Worm (Caenorhabditis elegans) whole organism, L1 larva: Measurements from ENCODE around the gene paa-1.

Source experiments
- C04F5.9 ChIP-seq: sonication (generic microtip); optimal IDR thresholded peaks from 2 replicates; lab custom pipeline; 2016; ENCODE audit warnings: missing genetic modification characterization, missing compliant biosample characterization
- C16A3.4 ChIP-seq: fragments of 150-350 bp; optimal IDR thresholded peaks from 2 replicates; lab custom pipeline; 2014; ENCODE audit warnings: missing biosample characterization, missing genetic modification characterization
- C34B4.2 ChIP-seq: sonication (generic microtip); optimal IDR thresholded peaks from 2 replicates; lab custom pipeline; 2017; ENCODE audit warnings: mild to moderate bottlenecking, missing genetic modification characterization, missing compliant biosample characterization
- F16B12.6 ChIP-seq: fragments of 150-350 bp; optimal IDR thresholded peaks from 2 replicates; lab custom pipeline; 2014; ENCODE audit warnings: missing biosample characterization, missing genetic modification characterization
- aly-2 ChIP-seq: fragments of 150-350 bp; optimal IDR thresholded peaks from 2 replicates; lab custom pipeline; 2014; ENCODE audit warnings: missing biosample characterization, missing genetic modification characterization
- ceh-63 ChIP-seq: fragments of 200-800 bp; sonication (Bioruptor generic); optimal IDR thresholded peaks from 2 replicates; lab custom pipeline; 2018; ENCODE audit warnings: mild to moderate bottlenecking, missing genetic modification characterization, missing compliant biosample characterization
- ceh-88 ChIP-seq: fragments of 200-800 bp; sonication (Bioruptor generic); IDR thresholded peaks from 2 replicates; pipeline ENCODE4 v1.3.6; 2022; ENCODE audit warnings: missing genetic modification characterization, missing compliant biosample characterization
- dsc-1 ChIP-seq: sonication (generic microtip); optimal IDR thresholded peaks from 2 replicates; lab custom pipeline; 2016; ENCODE audit warnings: mild to moderate bottlenecking, missing genetic modification characterization, missing compliant biosample characterization
- efl-1 ChIP-seq, 4 experiments: fragments of 150-350 bp; optimal IDR thresholded peaks in 3 of 4; peaks in 1 of 4; 1 replicate in 1 of 4; 2 replicates in 3 of 4; lab custom pipeline; 2014; ENCODE audit warnings: missing biosample characterization in 2 of 4, missing genetic modification characterization in 2 of 4, missing genetic modification reagents in 2 of 4
- egl-13 ChIP-seq: sonication (generic microtip); optimal IDR thresholded peaks from 2 replicates; lab custom pipeline; 2016; ENCODE audit warnings: missing genotype, missing genetic modification reagents, missing genetic modification characterization, missing compliant biosample characterization
- egl-27 ChIP-seq, 2 experiments: fragments of 150-350 bp in 1 of 2; sonication (generic microtip); optimal IDR thresholded peaks; 3 replicates each; lab custom pipeline; 2017 to 2018; ENCODE audit warnings: missing biosample characterization in 2 of 2, missing genetic modification characterization in 2 of 2, missing genetic modification reagents in 2 of 2
- elt-3 ChIP-seq, 6 experiments: fragments of 150-350 bp in 1 of 6; sonication (generic microtip); optimal IDR thresholded peaks; 2 replicates each; lab custom pipeline; 2017 to 2018; ENCODE audit warnings: missing biosample characterization in 6 of 6, missing genetic modification characterization in 6 of 6, inconsistent platforms in 1 of 6
- fkh-10 ChIP-seq: sonication (generic microtip); optimal IDR thresholded peaks from 2 replicates; lab custom pipeline; 2017; ENCODE audit warnings: missing biosample characterization, missing genetic modification reagents, missing genetic modification characterization
- fkh-8 ChIP-seq: sonication (generic microtip); optimal IDR thresholded peaks from 2 replicates; lab custom pipeline; 2016; ENCODE audit warnings: mild to moderate bottlenecking, missing genetic modification characterization, missing compliant biosample characterization
- fos-1 ChIP-seq: fragments of 150-350 bp; optimal IDR thresholded peaks from 2 replicates; lab custom pipeline; 2014; ENCODE audit warnings: missing biosample characterization, missing genetic modification characterization
- hlh-17 ChIP-seq: fragments of 200-800 bp; sonication (Bioruptor generic); optimal IDR thresholded peaks from 2 replicates; lab custom pipeline; 2018; ENCODE audit warnings: missing genetic modification characterization, mild to moderate bottlenecking, missing compliant biosample characterization, moderate library complexity, borderline replicate concordance
- hpl-2 ChIP-seq: fragments of 150-350 bp; optimal IDR thresholded peaks from 2 replicates; lab custom pipeline; 2014; ENCODE audit warnings: missing biosample characterization, missing genetic modification reagents, missing genetic modification characterization
- irx-1 ChIP-seq: sonication (generic microtip); optimal IDR thresholded peaks from 2 replicates; lab custom pipeline; 2016; ENCODE audit warnings: missing genetic modification characterization, missing compliant biosample characterization
- jun-1 ChIP-seq: fragments of 150-350 bp; optimal IDR thresholded peaks from 2 replicates; lab custom pipeline; 2014; ENCODE audit warnings: missing biosample characterization, missing genetic modification reagents, missing genetic modification characterization
- lin-13 ChIP-seq: fragments of 150-350 bp; optimal IDR thresholded peaks from 2 replicates; lab custom pipeline; 2014; ENCODE audit warnings: missing biosample characterization, missing genetic modification reagents, missing genetic modification characterization
- lin-14 ChIP-seq: fragments of 200-800 bp; sonication (Bioruptor generic); optimal IDR thresholded peaks from 2 replicates; lab custom pipeline; 2018; ENCODE audit warnings: mild to moderate bottlenecking, missing genetic modification characterization, moderate library complexity, missing compliant biosample characterization
- lin-15B ChIP-seq: fragments of 150-350 bp; sonication (generic microtip); optimal IDR thresholded peaks from 3 replicates; lab custom pipeline; 2014; ENCODE audit warnings: missing biosample characterization, missing genetic modification characterization
- lin-35 ChIP-seq, 2 experiments: fragments of 150-350 bp; optimal IDR thresholded peaks; 2 replicates each; lab custom pipeline; 2014; ENCODE audit warnings: missing biosample characterization in 2 of 2, missing genetic modification characterization in 2 of 2, missing genetic modification reagents in 2 of 2
- mab-9 ChIP-seq: fragments of 200-800 bp; sonication (Bioruptor generic); IDR thresholded peaks from 2 replicates; pipeline ENCODE4 v1.3.6; 2022; ENCODE audit warnings: missing genetic modification reagents, missing genetic modification characterization, missing compliant biosample characterization
- mdl-1 ChIP-seq, 2 experiments: fragments of 150-350 bp; optimal IDR thresholded peaks; 2 replicates each; lab custom pipeline; 2014 to 2017; ENCODE audit warnings: missing biosample characterization in 2 of 2, missing genetic modification characterization in 2 of 2, inconsistent platforms in 1 of 2
- mef-2 ChIP-seq: fragments of 150-350 bp; optimal IDR thresholded peaks from 2 replicates; lab custom pipeline; 2014; ENCODE audit warnings: missing biosample characterization, missing genetic modification characterization
- mep-1 ChIP-seq: fragments of 150-350 bp; optimal IDR thresholded peaks from 2 replicates; lab custom pipeline; 2014; ENCODE audit warnings: missing biosample characterization, missing genetic modification characterization
- nhr-12 ChIP-seq: sonication (generic microtip); optimal IDR thresholded peaks from 2 replicates; lab custom pipeline; 2017; ENCODE audit warnings: missing biosample characterization, missing genetic modification characterization
- nhr-19 ChIP-seq: fragments of 200-800 bp; sonication (Bioruptor generic); conservative IDR thresholded peaks from 2 replicates; pipeline ENCODE4 v1.3.6; 2022; ENCODE audit warnings: missing genetic modification characterization, missing compliant biosample characterization
- nhr-20 ChIP-seq: sonication (generic microtip); optimal IDR thresholded peaks from 2 replicates; lab custom pipeline; 2016; ENCODE audit warnings: mild to moderate bottlenecking, missing genetic modification characterization, missing compliant biosample characterization
- nhr-237 ChIP-seq: fragments of 150-350 bp; optimal IDR thresholded peaks from 2 replicates; lab custom pipeline; 2014; ENCODE audit warnings: missing biosample characterization, missing genetic modification characterization
- nhr-47 ChIP-seq: sonication (generic microtip); optimal IDR thresholded peaks from 2 replicates; lab custom pipeline; 2016; ENCODE audit warnings: mild to moderate bottlenecking, missing genetic modification characterization, moderate library complexity, missing compliant biosample characterization
- nhr-71 ChIP-seq: sonication (generic microtip); optimal IDR thresholded peaks from 2 replicates; lab custom pipeline; 2016; ENCODE audit warnings: mild to moderate bottlenecking, missing genetic modification characterization, moderate library complexity, missing compliant biosample characterization
- nhr-76 ChIP-seq: sonication (generic microtip); optimal IDR thresholded peaks from 2 replicates; lab custom pipeline; 2017; ENCODE audit warnings: missing biosample characterization, missing genetic modification characterization
- nhr-84 ChIP-seq: sonication (generic microtip); optimal IDR thresholded peaks from 2 replicates; lab custom pipeline; 2017; ENCODE audit warnings: missing biosample characterization, missing genetic modification characterization
- nhr-85 ChIP-seq: sonication (generic microtip); peaks from one replicate; lab custom pipeline; 2016; ENCODE audit warnings: missing genetic modification characterization, inconsistent platforms, missing compliant biosample characterization
- pag-3 ChIP-seq: sonication (generic microtip); optimal IDR thresholded peaks from 2 replicates; lab custom pipeline; 2017; ENCODE audit warnings: missing genetic modification characterization, mild to moderate bottlenecking, missing compliant biosample characterization, antibody characterized with exemption, borderline replicate concordance; ENCODE audit not compliant: insufficient read depth
- pax-3 ChIP-seq: fragments of 200-800 bp; sonication (Bioruptor generic); optimal IDR thresholded peaks from 2 replicates; lab custom pipeline; 2018; ENCODE audit warnings: mild to moderate bottlenecking, missing genetic modification characterization, moderate library complexity, missing compliant biosample characterization
- pqm-1 ChIP-seq: sonication (generic microtip); optimal IDR thresholded peaks from 3 replicates; lab custom pipeline; 2017; ENCODE audit warnings: missing biosample characterization, missing genetic modification characterization
- rnt-1 ChIP-seq: sonication (generic microtip); optimal IDR thresholded peaks from 2 replicates; lab custom pipeline; 2016; ENCODE audit warnings: mild to moderate bottlenecking, missing genetic modification characterization, moderate library complexity, missing compliant biosample characterization
- skn-1 ChIP-seq: fragments of 150-350 bp; optimal IDR thresholded peaks from 2 replicates; lab custom pipeline; 2014; ENCODE audit warnings: missing biosample characterization, missing genetic modification characterization
- sptf-1 ChIP-seq: fragments of 150-350 bp; optimal IDR thresholded peaks from 2 replicates; lab custom pipeline; 2014; ENCODE audit warnings: missing biosample characterization, missing genetic modification characterization
- swsn-7 ChIP-seq: sonication (generic microtip); optimal IDR thresholded peaks from 2 replicates; lab custom pipeline; 2016; ENCODE audit warnings: missing genetic modification characterization, missing compliant biosample characterization
- unc-130 ChIP-seq: fragments of 150-350 bp; optimal IDR thresholded peaks from 2 replicates; lab custom pipeline; 2017; ENCODE audit warnings: missing biosample characterization, missing genetic modification characterization, inconsistent platforms
- unc-98 ChIP-seq: fragments of 200-800 bp; sonication (Bioruptor generic); IDR thresholded peaks from 2 replicates; pipeline ENCODE4 v1.3.6; 2022; ENCODE audit warnings: missing genetic modification characterization, missing compliant biosample characterization
- vab-15 ChIP-seq: sonication (generic microtip); optimal IDR thresholded peaks from 2 replicates; lab custom pipeline; 2017; ENCODE audit warnings: missing genotype, mild to moderate bottlenecking, missing genetic modification characterization, missing compliant biosample characterization
- xbp-1 ChIP-seq: sonication (generic microtip); optimal IDR thresholded peaks from 2 replicates; lab custom pipeline; 2016; ENCODE audit warnings: missing genetic modification characterization, missing compliant biosample characterization
- zip-4 ChIP-seq: fragments of 200-800 bp; sonication (Bioruptor generic); optimal IDR thresholded peaks from 2 replicates; lab custom pipeline; 2018; ENCODE audit warnings: mild to moderate bottlenecking, missing genetic modification characterization, moderate library complexity, missing compliant biosample characterization
- ztf-4 ChIP-seq: fragments of 150-350 bp; optimal IDR thresholded peaks from 2 replicates; lab custom pipeline; 2014; ENCODE audit warnings: missing biosample characterization, missing genetic modification characterization

Gene paa-1

DNA sequence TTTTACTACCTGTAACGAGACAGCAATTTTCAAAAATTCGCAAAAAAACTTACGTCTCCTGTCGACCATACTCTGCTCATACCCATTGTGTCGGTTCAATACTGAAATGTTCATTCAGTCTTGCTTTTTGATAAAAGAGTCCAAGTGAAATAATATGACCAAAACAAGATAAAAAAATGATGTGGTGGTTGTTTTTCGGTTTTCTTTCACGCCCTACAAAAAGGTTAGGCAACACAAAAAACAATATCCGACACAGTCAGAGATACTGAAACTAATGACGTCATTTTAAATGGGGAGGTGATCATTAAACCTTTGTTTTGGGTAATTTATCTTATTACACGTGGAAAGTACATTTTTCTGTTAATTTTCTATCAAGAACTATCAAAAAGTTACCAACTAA lies 44.6 kb downstream of the paa-1 start, which contains the start of gene R02F2.8:
Gene R02F2.8, minus strand, starts transcription at position 101 of the 400 bp plus-strand sequence.
- TF ChIP-seq zip-4, result no peak
- no peak for TF ChIP-seq fkh-8 (tag; lab: Kevin White, UChicago)
- TF ChIP-seq ceh-63 (GFP tag; lab: Kevin White, UChicago), result no peak
- no peak for TF ChIP-seq rnt-1 (tag; lab: Kevin White, UChicago)
- no peak for TF ChIP-seq nhr-71 (tag; lab: Kevin White, UChicago)
- TF ChIP-seq C04F5.9 (tag; lab: Kevin White, UChicago), result no peak
- no peak for TF ChIP-seq skn-1 (tag; lab: Kevin White, UChicago)
- TF ChIP-seq hpl-2 (GFP tag; lab: Kevin White, UChicago), result no peak
- no peak for TF ChIP-seq nhr-20 (tag; lab: Kevin White, UChicago)
- no peak for TF ChIP-seq sptf-1 (tag; lab: Kevin White, UChicago)
- no peak for TF ChIP-seq efl-1 (optimal IDR thresholded peaks at IDR 0.05; lab: Kevin White, UChicago)
- TF ChIP-seq efl-1 (GFP tag; optimal IDR thresholded peaks at IDR 0.05 in 1 of 2; lab: Kevin White, UChicago), result no peak
- no peak for TF ChIP-seq lin-35 (GFP tag; optimal IDR thresholded peaks at IDR 0.05; lab: Kevin White, UChicago)
- TF ChIP-seq elt-3 (tag; optimal IDR thresholded peaks at IDR 0.05; lab: Kevin White, UChicago), result no peak
- no peak for TF ChIP-seq unc-98 (GFP tag; lab: Robert Waterston, UW)

DNA sequence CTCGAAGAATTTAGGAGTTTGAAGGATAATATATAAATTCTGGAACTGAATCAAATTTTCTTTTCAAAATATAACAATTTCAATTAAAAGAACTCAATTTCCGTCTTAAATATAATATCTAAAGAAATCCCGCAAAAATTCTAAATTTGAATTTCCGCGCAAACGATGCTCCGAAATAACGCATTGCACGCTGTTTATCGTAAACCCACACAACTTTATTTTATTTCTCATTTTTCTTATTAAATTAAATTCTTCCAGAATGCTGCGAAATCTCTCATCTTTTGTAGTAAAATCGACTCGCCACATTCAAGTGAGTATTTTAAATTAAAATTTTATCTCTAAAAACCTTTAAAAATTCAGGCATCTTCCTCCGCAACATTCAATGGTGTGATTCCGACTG lies 48.4 kb downstream of the paa-1 start, which contains the start of gene R02F2.9:
Gene R02F2.9, plus strand, starts transcription at position 218 of the 400 bp plus-strand sequence.
- TF ChIP-seq nhr-84 (tag; lab: Kevin White, UChicago), result no peak
- no peak for TF ChIP-seq mab-9
- TF ChIP-seq lin-13 (GFP tag; lab: Kevin White, UChicago), result peak; percentile 29
- TF ChIP-seq jun-1 (tag; lab: Kevin White, UChicago), result no peak
- no peak for TF ChIP-seq pax-3 (tag; lab: Kevin White, UChicago)
- TF ChIP-seq nhr-76, result no peak
- no peak for TF ChIP-seq pqm-1 (tag; lab: Kevin White, UChicago)
- peak; percentile 69 for TF ChIP-seq nhr-19 (GFP tag; lab: Robert Waterston, UW)
- no peak for TF ChIP-seq vab-15
- peak; percentile 58 for TF ChIP-seq lin-14 (GFP tag; lab: Kevin White, UChicago)
- TF ChIP-seq fkh-10 (GFP tag; lab: Kevin White, UChicago), result no peak
- no peak for TF ChIP-seq ceh-63 (GFP tag; lab: Kevin White, UChicago)
- TF ChIP-seq lin-15B (tag; lab: Kevin White, UChicago), result peak; percentile 32
- peak; percentile 5 for TF ChIP-seq C04F5.9 (tag; lab: Kevin White, UChicago)
- TF ChIP-seq unc-98 (GFP tag; lab: Robert Waterston, UW), result no peak
- TF ChIP-seq mep-1 (tag; lab: Kevin White, UChicago), result peak; percentile 53
- no peak for TF ChIP-seq egl-27 (tag; optimal IDR thresholded peaks at IDR 0.05; lab: Kevin White, UChicago)
- peak; percentile 13 for TF ChIP-seq aly-2 (tag; lab: Kevin White, UChicago)
- TF ChIP-seq dsc-1, result peak; percentile 75
- peak; percentile 76 for TF ChIP-seq xbp-1 (tag; lab: Kevin White, UChicago)
- peak; percentile 79 for TF ChIP-seq nhr-47 (tag; lab: Kevin White, UChicago)
- TF ChIP-seq nhr-12 (tag; lab: Kevin White, UChicago), result no peak
- TF ChIP-seq C16A3.4, result peak; percentile 42
- peak; percentile 20 for TF ChIP-seq irx-1
- TF ChIP-seq zip-4, result peak; percentile 7
- peak; percentile 71 for TF ChIP-seq swsn-7 (tag; lab: Kevin White, UChicago)
- peak; percentile 91 to 96 for TF ChIP-seq lin-35 (GFP tag; optimal IDR thresholded peaks at IDR 0.05; lab: Kevin White, UChicago)
- TF ChIP-seq elt-3 (tag; optimal IDR thresholded peaks at IDR 0.05; lab: Kevin White, UChicago), result no peak
- TF ChIP-seq egl-13 (tag; lab: Kevin White, UChicago), result peak; percentile 21
- no peak for TF ChIP-seq ceh-88
- TF ChIP-seq sptf-1 (tag; lab: Kevin White, UChicago), result no peak
- no peak for TF ChIP-seq nhr-237 (tag; lab: Kevin White, UChicago)
- no peak for TF ChIP-seq ztf-4 (tag; lab: Kevin White, UChicago)
- no peak for TF ChIP-seq unc-130
- TF ChIP-seq C34B4.2 (tag; lab: Kevin White, UChicago), result no peak
- TF ChIP-seq nhr-85 (tag; lab: Kevin White, UChicago), result peak; percentile 75
- TF ChIP-seq mef-2, result no peak
- TF ChIP-seq nhr-20 (tag; lab: Kevin White, UChicago), result peak; percentile 72
- no peak for TF ChIP-seq fos-1
- TF ChIP-seq F16B12.6, result no peak
- no peak for TF ChIP-seq hlh-17
- TF ChIP-seq mdl-1 (tag; optimal IDR thresholded peaks at IDR 0.05; lab: Kevin White, UChicago), result no peak
- no peak for TF ChIP-seq pag-3 (tag; lab: Kevin White, UChicago)
- peak; percentile 74 for TF ChIP-seq skn-1 (tag; lab: Kevin White, UChicago)
